Worm (Caenorhabditis elegans) whole organism, young adult: ENCODE results near the gene K08H2.10.

Source experiments
- B0261.1 ChIP-seq: sonication (generic microtip); optimal IDR thresholded peaks from 2 replicates; lab custom pipeline; 2016; ENCODE audit warnings: mild to moderate bottlenecking, missing genetic modification characterization, moderate library complexity, missing compliant biosample characterization
- D2030.7 ChIP-seq: fragments of 200-800 bp; sonication (Bioruptor generic); IDR thresholded peaks from 2 replicates; pipeline ENCODE4 v1.3.6; 2022; ENCODE audit warnings: missing genetic modification reagents, missing genetic modification characterization, missing compliant biosample characterization
- F49E8.2 ChIP-seq: sonication (generic microtip); optimal IDR thresholded peaks from 3 replicates; lab custom pipeline; 2017; ENCODE audit warnings: missing genetic modification characterization, mild to moderate bottlenecking, missing compliant biosample characterization, antibody characterized with exemption, moderate library complexity; ENCODE audit not compliant: insufficient read depth
- T07F8.4 ChIP-seq: sonication (generic microtip); optimal IDR thresholded peaks from 2 replicates; lab custom pipeline; 2016; ENCODE audit warnings: mild to moderate bottlenecking, missing genetic modification characterization, moderate library complexity, missing compliant biosample characterization
- Y53F4B.3 ChIP-seq: fragments of 200-800 bp; sonication (Bioruptor generic); IDR thresholded peaks from 2 replicates; pipeline ENCODE4 v1.3.6; 2022; ENCODE audit warnings: missing genetic modification reagents, missing genetic modification characterization, missing compliant biosample characterization
- Y79H2A.3 ChIP-seq: fragments of 200-800 bp; sonication (Bioruptor generic); conservative IDR thresholded peaks from 2 replicates; pipeline ENCODE4 v1.3.6; 2022; ENCODE audit warnings: missing genetic modification reagents, missing genetic modification characterization, missing compliant biosample characterization
- Y95B8A.8 ChIP-seq: fragments of 200-800 bp; sonication (Bioruptor generic); IDR thresholded peaks from 2 replicates; pipeline ENCODE4 v1.3.6; 2022; ENCODE audit warnings: missing genetic modification reagents, missing genetic modification characterization, missing compliant biosample characterization
- ZK185.1 ChIP-seq: sonication (generic microtip); optimal IDR thresholded peaks from 2 replicates; lab custom pipeline; 2016; ENCODE audit warnings: mild to moderate bottlenecking, missing genetic modification characterization, missing compliant biosample characterization; ENCODE audit not compliant: poor library complexity, severe bottlenecking
- ama-1 ChIP-seq, 3 experiments: fragments of 150-350 bp in 1 of 3; sonication (generic microtip) in 2 of 3; optimal IDR thresholded peaks; 2 replicates each; lab custom pipeline; 2014 to 2018; ENCODE audit warnings: missing biosample characterization in 2 of 3, missing genetic modification characterization in 2 of 3, missing genetic modification reagents in 2 of 3
- aptf-3 ChIP-seq: fragments of 200-800 bp; sonication (Bioruptor generic); IDR thresholded peaks from 2 replicates; pipeline ENCODE4 v1.3.6; 2022; ENCODE audit warnings: missing genetic modification characterization, missing compliant biosample characterization
- cebp-1 ChIP-seq, 2 experiments: fragments of 200-800 bp in 1 of 2; sonication (Bioruptor generic) in 1 of 2; sonication (generic microtip) in 1 of 2; IDR thresholded peaks in 1 of 2; optimal IDR thresholded peaks in 1 of 2; 2 replicates each; pipeline versions ENCODE4 v1.3.6 to Lab custom; 2017 to 2022; ENCODE audit warnings: missing compliant biosample characterization in 2 of 2, missing genetic modification characterization in 2 of 2, mild to moderate bottlenecking in 1 of 2, missing genetic modification reagents in 1 of 2, moderate library complexity in 1 of 2
- die-1 ChIP-seq: sonication (generic microtip); optimal IDR thresholded peaks from 2 replicates; lab custom pipeline; 2016; ENCODE audit warnings: missing genotype, mild to moderate bottlenecking, missing genetic modification characterization, missing compliant biosample characterization
- egl-18 ChIP-seq: fragments of 200-800 bp; sonication (Bioruptor generic); IDR thresholded peaks from 2 replicates; pipeline ENCODE4 v1.3.6; 2022; ENCODE audit warnings: missing genetic modification reagents, missing genetic modification characterization, missing compliant biosample characterization
- hmg-1.2 ChIP-seq: fragments of 200-800 bp; sonication (Bioruptor generic); IDR thresholded peaks from 2 replicates; pipeline ENCODE4 v1.3.6; 2022; ENCODE audit warnings: missing genetic modification reagents, missing genetic modification characterization, missing compliant biosample characterization
- lin-26 ChIP-seq: fragments of 200-800 bp; sonication (Bioruptor generic); IDR thresholded peaks from 2 replicates; pipeline ENCODE4 v1.3.6; 2022; ENCODE audit warnings: missing genetic modification reagents, missing genetic modification characterization, missing compliant biosample characterization
- lin-35 ChIP-seq, 3 experiments: fragments of 150-350 bp in 2 of 3; sonication (generic microtip) in 1 of 3; optimal IDR thresholded peaks; 2 replicates each; lab custom pipeline; 2014 to 2018; ENCODE audit warnings: missing biosample characterization in 3 of 3, missing genetic modification characterization in 3 of 3, missing genetic modification reagents in 3 of 3
- lin-40 ChIP-seq: sonication (generic microtip); optimal IDR thresholded peaks from 2 replicates; lab custom pipeline; 2016; ENCODE audit warnings: missing genetic modification characterization, mild to moderate bottlenecking, missing compliant biosample characterization, missing genotype, missing genetic modification reagents
- mcd-1 ChIP-seq: fragments of 200-800 bp; sonication (Bioruptor generic); IDR thresholded peaks from 2 replicates; pipeline ENCODE4 v1.3.6; 2022; ENCODE audit warnings: missing genetic modification reagents, missing genetic modification characterization, missing compliant biosample characterization
- mes-4 ChIP-seq: sonication (generic microtip); optimal IDR thresholded peaks from 2 replicates; lab custom pipeline; 2016; ENCODE audit warnings: missing genotype, missing genetic modification characterization, missing compliant biosample characterization
- mxl-1 ChIP-seq: sonication (generic microtip); optimal IDR thresholded peaks from 2 replicates; lab custom pipeline; 2016; ENCODE audit warnings: missing genetic modification characterization, missing compliant biosample characterization
- nhr-120 ChIP-seq: fragments of 200-800 bp; sonication (Bioruptor generic); IDR thresholded peaks from 2 replicates; pipeline ENCODE4 v1.3.6; 2022; ENCODE audit warnings: missing genetic modification characterization, missing compliant biosample characterization
- nhr-80 ChIP-seq: sonication (generic microtip); optimal IDR thresholded peaks from 2 replicates; lab custom pipeline; 2016; ENCODE audit warnings: missing genetic modification characterization, missing compliant biosample characterization
- nhr-90 ChIP-seq: sonication (generic microtip); optimal IDR thresholded peaks from 2 replicates; lab custom pipeline; 2016; ENCODE audit warnings: missing genotype, mild to moderate bottlenecking, missing genetic modification characterization, missing compliant biosample characterization
- pbrm-1 ChIP-seq: fragments of 200-800 bp; sonication (Bioruptor generic); IDR thresholded peaks from 2 replicates; pipeline ENCODE4 v1.3.6; 2022; ENCODE audit warnings: missing genetic modification reagents, missing genetic modification characterization, missing compliant biosample characterization
- rcor-1 ChIP-seq: fragments of 200-800 bp; sonication (Bioruptor generic); IDR thresholded peaks from 2 replicates; pipeline ENCODE4 v1.3.6; 2022; ENCODE audit warnings: missing genetic modification reagents, missing genetic modification characterization, missing compliant biosample characterization
- rec-8 ChIP-seq, 2 experiments: sonication (generic microtip); optimal IDR thresholded peaks; 2 replicates each; lab custom pipeline; 2016; ENCODE audit warnings: mild to moderate bottlenecking in 2 of 2, missing genetic modification characterization in 2 of 2, missing genetic modification reagents in 2 of 2, missing genotype in 2 of 2, missing biosample characterization in 1 of 2, missing compliant biosample characterization in 1 of 2, moderate library complexity in 1 of 2
- rpc-1 ChIP-seq, 2 experiments: fragments of 150-350 bp in 1 of 2; sonication (generic microtip) in 1 of 2; optimal IDR thresholded peaks; 2 replicates each; lab custom pipeline; 2014 to 2018; ENCODE audit warnings: missing biosample characterization in 1 of 2, missing genetic modification characterization in 1 of 2, missing genetic modification reagents in 1 of 2, missing genotype in 1 of 2
- snpc-1.3 ChIP-seq: sonication (generic microtip); optimal IDR thresholded peaks from 2 replicates; lab custom pipeline; 2017; ENCODE audit warnings: missing genetic modification characterization, mild to moderate bottlenecking, missing compliant biosample characterization, antibody characterized with exemption, moderate library complexity, missing genotype, missing genetic modification reagents; ENCODE audit not compliant: insufficient read depth
- snpc-4 ChIP-seq, 5 experiments: fragments of 150-350 bp in 1 of 5; sonication (generic microtip) in 4 of 5; optimal IDR thresholded peaks; 2 replicates each; lab custom pipeline; 2014 to 2018; ENCODE audit warnings: missing genetic modification characterization in 5 of 5, missing biosample characterization in 3 of 5, antibody characterized with exemption in 2 of 5, mild to moderate bottlenecking in 2 of 5, missing compliant biosample characterization in 2 of 5, missing genotype in 2 of 5, moderate library complexity in 2 of 5, missing genetic modification reagents in 1 of 5
- tbp1 ChIP-seq: fragments of 200-800 bp; sonication (Bioruptor generic); optimal IDR thresholded peaks from 2 replicates; lab custom pipeline; 2018; ENCODE audit warnings: mild to moderate bottlenecking, missing genetic modification characterization, missing compliant biosample characterization
- tlf-1 ChIP-seq: fragments of 200-800 bp; sonication (Bioruptor generic); optimal IDR thresholded peaks from 2 replicates; lab custom pipeline; 2018; ENCODE audit warnings: mild to moderate bottlenecking, missing genetic modification characterization, missing compliant biosample characterization
- ztf-25 ChIP-seq: fragments of 200-800 bp; sonication (Bioruptor generic); IDR thresholded peaks from 2 replicates; pipeline ENCODE4 v1.3.6; 2022; ENCODE audit warnings: missing genetic modification reagents, missing genetic modification characterization, missing compliant biosample characterization
- ztf-28 ChIP-seq: fragments of 200-800 bp; sonication (Bioruptor generic); IDR thresholded peaks from 2 replicates; pipeline ENCODE4 v1.3.6; 2022; ENCODE audit warnings: missing genetic modification reagents, missing genetic modification characterization, missing compliant biosample characterization
- ztf-3 ChIP-seq: fragments of 200-800 bp; sonication (Bioruptor generic); optimal IDR thresholded peaks from 2 replicates; lab custom pipeline; 2018; ENCODE audit warnings: mild to moderate bottlenecking, missing genetic modification characterization, missing compliant biosample characterization

K08H2.10 gene

DNA sequence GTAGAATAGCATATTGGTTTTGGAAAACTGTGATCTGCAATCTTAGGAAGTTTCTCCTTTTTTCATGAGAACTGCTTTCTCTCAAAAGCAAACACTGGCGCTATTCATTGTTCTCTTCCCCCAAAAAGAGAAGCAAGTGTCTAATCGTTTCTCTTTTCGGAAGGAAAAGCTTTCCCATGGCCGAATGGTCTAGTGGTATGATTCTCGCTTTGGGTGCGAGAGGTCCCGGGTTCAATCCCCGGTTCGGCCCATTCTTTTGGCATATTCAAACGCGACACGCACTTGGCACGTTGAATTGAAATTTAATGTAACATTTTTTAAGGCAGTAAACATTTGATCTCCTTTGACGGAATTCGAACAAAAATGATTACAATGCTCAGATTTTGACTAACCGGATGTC is 50.2 kb downstream of the K08H2.10 start:
- TF ChIP-seq lin-35 (GFP tag; optimal IDR thresholded peaks at IDR 0.05; lab: Kevin White, UChicago) (no peak), die-1 (tag; lab: Kevin White, UChicago) (peak; percentile 45), snpc-1.3 (tag; lab: Kevin White, UChicago) (peak; percentile 49), nhr-90 (tag; lab: Kevin White, UChicago) (peak; percentile 30), ztf-28 (no peak), mes-4 (tag; lab: Kevin White, UChicago) (no peak), mxl-1 (tag; lab: Kevin White, UChicago) (peak; percentile 15), lin-40 (peak; percentile 15), snpc-4 (GFP tag; optimal IDR thresholded peaks at IDR 0.05; lab: Kevin White, UChicago) (peak; percentile 47), snpc-4 (tag; optimal IDR thresholded peaks at IDR 0.05; lab: Kevin White, UChicago) (peak in 2 of 4 experiments; percentile 10 to 60), rcor-1 (GFP tag; lab: Robert Waterston, UW) (peak; percentile 31; the same call in 1 of the 2 replicates), cebp-1 (GFP tag; IDR thresholded peaks at IDR 0.05; lab: Robert Waterston, UW) (no peak), cebp-1 (tag; optimal IDR thresholded peaks at IDR 0.05; lab: Kevin White, UChicago) (peak; percentile 40), aptf-3 (no peak), mcd-1 (GFP tag; lab: Robert Waterston, UW) (0 out of 2 replicates have a peak, but pooled peaks have one; percentile 6), ztf-25 (no peak), rec-8 (tag; optimal IDR thresholded peaks at IDR 0.05; lab: Kevin White, UChicago) (peak in 1 of 2 experiments; percentile 9), nhr-80 (no peak), pbrm-1 (0 out of 2 replicates have a peak, but pooled peaks have one; percentile 21), ZK185.1 (tag; lab: Kevin White, UChicago) (peak; percentile 15), rpc-1 (optimal IDR thresholded peaks at IDR 0.05; lab: Kevin White, UChicago) (peak; percentile 68), rpc-1 (tag; optimal IDR thresholded peaks at IDR 0.05; lab: Kevin White, UChicago) (peak; percentile 79), tlf-1 (no peak), T07F8.4 (no peak), Y95B8A.8 (GFP tag; lab: Robert Waterston, UW) (no peak), hmg-1.2 (peak; percentile 39; the same call in 1 of the 2 replicates), lin-26 (peak; percentile 59), ama-1 (optimal IDR thresholded peaks at IDR 0.05; lab: Kevin White, UChicago) (no peak), ama-1 (GFP tag; optimal IDR thresholded peaks at IDR 0.05; lab: Kevin White, UChicago) (peak in 1 of 2 experiments; percentile 71), tbp1 (GFP tag; lab: Kevin White, UChicago) (peak; percentile 86), Y53F4B.3 (GFP tag; lab: Robert Waterston, UW) (no peak), Y79H2A.3 (GFP tag; lab: Robert Waterston, UW) (no peak), nhr-120 (GFP tag; lab: Robert Waterston, UW) (no peak), ztf-3 (GFP tag; lab: Kevin White, UChicago) (no peak), D2030.7 (GFP tag; lab: Robert Waterston, UW) (peak; percentile 51), B0261.1 (tag; lab: Kevin White, UChicago) (peak; percentile 67)

DNA sequence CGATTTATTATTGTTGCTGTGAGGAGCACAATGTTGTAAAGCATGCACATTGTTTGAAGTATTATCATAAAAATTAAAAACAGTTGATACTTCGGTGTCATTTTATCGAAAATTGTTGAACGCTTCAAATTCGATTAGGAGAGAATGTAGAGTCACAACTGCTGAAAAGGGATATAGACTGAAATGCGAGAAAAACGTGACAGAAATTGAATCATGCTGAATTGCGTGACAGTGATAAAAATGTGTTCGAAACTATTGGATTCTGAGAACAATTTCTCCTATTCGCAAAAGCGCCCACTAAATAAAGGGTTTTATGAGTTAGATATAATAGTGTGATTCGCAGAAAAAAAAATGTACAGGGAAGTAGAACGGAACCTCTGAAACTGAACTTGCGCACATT is 51.1 kb downstream of the K08H2.10 start, which contains the start of gene srxa-8:
TSS of gene srxa-8 (minus strand) at position 101 of the 400 bp plus-strand sequence.
- no peak for TF ChIP-seq egl-18 (GFP tag; lab: Robert Waterston, UW)
- no peak for TF ChIP-seq snpc-1.3 (tag; lab: Kevin White, UChicago)
- TF ChIP-seq F49E8.2 (tag; lab: Kevin White, UChicago): no peak
